Worm (Caenorhabditis elegans): ENCODE measurements around the gene M03B6.3.

M03B6.3 gene

DNA sequence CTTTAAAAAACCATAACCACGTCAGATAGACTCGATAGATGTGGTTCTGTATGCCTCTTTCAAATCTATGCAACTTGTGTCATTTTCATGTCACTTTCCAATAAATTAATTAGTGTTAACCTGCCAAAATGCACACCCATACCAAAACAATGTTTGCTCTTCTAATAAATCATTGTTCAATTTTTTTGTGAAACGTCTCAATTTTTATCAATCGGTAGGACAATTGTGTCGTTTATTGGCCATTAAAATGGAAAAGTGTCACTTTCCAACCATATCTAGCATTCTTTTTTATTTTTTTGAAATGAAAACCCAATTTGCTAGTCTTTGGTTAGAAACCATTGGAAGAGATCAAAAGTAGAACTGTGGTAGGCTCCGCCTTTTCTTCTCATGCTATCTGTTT, 13.7 kb downstream of the M03B6.3 start:
- TF ChIP-seq blmp-1 (tag; optimal IDR thresholded peaks at IDR 0.05) (no peak), efl-1 (optimal IDR thresholded peaks at IDR 0.05) (no peak), efl-1 (GFP tag; optimal IDR thresholded peaks at IDR 0.05 in 1 of 2) (peak in 1 of 2 experiments; percentile 83), ceh-8 (GFP tag; optimal IDR thresholded peaks at IDR 0.05) (no peak)

DNA sequence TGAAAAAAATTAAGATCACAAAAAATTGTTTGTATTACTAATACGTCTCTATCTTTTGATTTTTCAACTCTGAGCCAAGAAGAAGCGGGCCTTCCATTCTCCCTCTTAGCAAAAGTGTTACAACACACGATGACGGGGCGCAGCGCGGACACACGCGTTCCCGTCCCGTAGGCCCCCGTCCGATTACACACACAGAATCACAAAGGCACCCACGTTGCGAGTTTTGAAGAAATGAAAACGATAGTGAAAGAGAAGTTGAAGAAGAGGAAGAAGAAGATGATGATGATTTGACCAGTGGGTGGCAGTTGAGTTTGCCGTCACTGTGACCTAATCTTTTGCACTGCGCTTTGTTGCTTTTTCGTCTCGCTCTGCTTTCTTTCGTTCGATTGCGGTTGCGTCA, 18.1 kb downstream of the M03B6.3 start:
- TF ChIP-seq rnt-1 (tag; optimal IDR thresholded peaks at IDR 0.05) (peak; percentile 21), ceh-90 (tag; optimal IDR thresholded peaks at IDR 0.05) (no peak), pag-3 (tag; optimal IDR thresholded peaks at IDR 0.05; ENCODE audit: borderline replicate concordance, insufficient read depth) (peak; percentile 49), xbp-1 (tag; optimal IDR thresholded peaks at IDR 0.05) (no peak), unc-98 (GFP tag; IDR thresholded peaks at IDR 0.05) (no peak), lin-14 (GFP tag; optimal IDR thresholded peaks at IDR 0.05) (peak; percentile 79), blmp-1 (tag; optimal IDR thresholded peaks at IDR 0.05) (peak; percentile 45), dsc-1 (tag; optimal IDR thresholded peaks at IDR 0.05) (peak; percentile 23)

DNA sequence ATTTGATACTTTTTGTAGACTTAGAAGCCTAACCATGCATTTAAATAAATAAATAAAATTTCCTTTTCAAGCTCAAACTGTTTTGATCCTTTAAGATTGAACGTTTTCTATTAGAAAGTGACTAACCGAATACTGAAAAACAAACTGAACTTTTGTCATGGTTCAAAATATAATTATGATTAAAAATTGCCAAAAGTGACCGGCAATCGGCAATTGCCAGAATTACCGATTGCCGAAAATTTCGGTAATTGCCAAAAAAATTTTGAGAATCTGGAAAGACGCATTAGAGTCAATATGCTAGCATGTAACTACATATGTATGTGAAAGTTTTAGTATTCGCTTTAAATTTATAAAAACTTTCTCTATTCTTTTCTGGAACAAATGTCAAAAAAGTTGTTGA, 20.4 kb downstream of the M03B6.3 start, which contains the start of gene M03B6.5:
Gene M03B6.5 (plus strand): TSS at position 301 of the 400 bp plus-strand sequence.
- TF ChIP-seq lin-15B (tag; optimal IDR thresholded peaks at IDR 0.05) (no peak), tlp-1 (tag; optimal IDR thresholded peaks at IDR 0.05) (no peak), sup-37 (GFP tag; optimal IDR thresholded peaks at IDR 0.05) (no peak), C16A3.4 (tag; optimal IDR thresholded peaks at IDR 0.05) (no peak), mdl-1 (tag; optimal IDR thresholded peaks at IDR 0.05) (no peak), nhr-237 (tag; optimal IDR thresholded peaks at IDR 0.05) (no peak), ceh-90 (tag; optimal IDR thresholded peaks at IDR 0.05) (no peak), elt-3 (tag; optimal IDR thresholded peaks at IDR 0.05) (no peak), ztf-11 (tag; optimal IDR thresholded peaks at IDR 0.05) (no peak), nhr-85 (tag) (no peak), C04F5.9 (tag; optimal IDR thresholded peaks at IDR 0.05) (no peak), nhr-47 (tag; optimal IDR thresholded peaks at IDR 0.05) (no peak), ceh-88 (GFP tag; IDR thresholded peaks at IDR 0.05) (no peak)

DNA sequence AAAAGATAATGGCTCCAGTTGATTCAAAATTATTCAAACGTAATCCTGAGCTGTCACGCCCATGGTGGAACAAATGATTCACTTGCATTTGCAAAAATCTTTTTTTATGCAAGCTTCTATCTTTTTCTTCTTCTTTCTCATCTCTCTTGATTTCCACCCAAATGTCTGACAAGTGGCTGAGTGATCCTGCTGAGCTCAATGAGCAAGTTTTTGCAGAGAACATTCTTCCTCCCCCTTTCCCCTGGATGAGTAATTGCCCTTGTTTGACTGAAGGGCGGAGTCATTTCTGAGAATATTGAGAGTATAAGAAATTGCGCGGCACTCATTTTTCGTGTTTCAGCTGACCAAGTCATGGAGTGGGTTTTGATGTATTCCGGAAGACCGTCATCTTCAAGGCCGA, 22.8 kb downstream of the M03B6.3 start, which contains the start of gene M03B6.1:
Gene M03B6.1 (plus strand): TSS at position 334 of the 400 bp plus-strand sequence.
- TF ChIP-seq vab-15 (tag; optimal IDR thresholded peaks at IDR 0.05), result no peak
- TF ChIP-seq aly-2 (tag; optimal IDR thresholded peaks at IDR 0.05), result no peak
- TF ChIP-seq snpc-4 (tag; optimal IDR thresholded peaks at IDR 0.05), result no peak
- no peak for TF ChIP-seq nhr-76 (tag; optimal IDR thresholded peaks at IDR 0.05)
- peak; percentile 31 for TF ChIP-seq egl-13 (tag; optimal IDR thresholded peaks at IDR 0.05)
- peak; percentile 61 for TF ChIP-seq dsc-1 (tag; optimal IDR thresholded peaks at IDR 0.05)
- no peak for TF ChIP-seq ceh-88 (GFP tag; IDR thresholded peaks at IDR 0.05)
- no peak for TF ChIP-seq grh-1 (GFP tag; IDR thresholded peaks at IDR 0.05)
- no peak for TF ChIP-seq ceh-63 (GFP tag; optimal IDR thresholded peaks at IDR 0.05)
- peak; percentile 29 for TF ChIP-seq fkh-8 (tag; optimal IDR thresholded peaks at IDR 0.05)
- TF ChIP-seq ztf-11 (tag; optimal IDR thresholded peaks at IDR 0.05), result no peak
- TF ChIP-seq lir-3 (tag; optimal IDR thresholded peaks at IDR 0.05; ENCODE audit: poor library complexity), result no peak
- no peak for TF ChIP-seq isw-1 (GFP tag; IDR thresholded peaks at IDR 0.05)
- no peak for TF ChIP-seq skn-1 (tag; optimal IDR thresholded peaks at IDR 0.05)
- TF ChIP-seq nhr-71 (tag; optimal IDR thresholded peaks at IDR 0.05), result peak; percentile 10
- no peak for TF ChIP-seq zag-1 (tag; optimal IDR thresholded peaks at IDR 0.05)
- TF ChIP-seq fkh-4 (tag; optimal IDR thresholded peaks at IDR 0.05; ENCODE audit: borderline replicate concordance), result no peak
- TF ChIP-seq tlp-1 (tag; optimal IDR thresholded peaks at IDR 0.05), result no peak
- peak; percentile 60 for TF ChIP-seq lin-14 (GFP tag; optimal IDR thresholded peaks at IDR 0.05)
- no peak for TF ChIP-seq ama-1 (optimal IDR thresholded peaks at IDR 0.05)
